Fruit fly (Drosophila melanogaster) whole organism, embryonic: ENCODE measurements around the gene CG8891.
A peak's percentile ranks its signal among the peaks of the same experiment; 100 is the strongest.

Source experiments
- Antp ChIP-seq: fragments of 200-800 bp; sonication (Bioruptor generic); optimal IDR thresholded peaks from 3 replicates; lab custom pipeline; 2016; ENCODE audit warnings: missing biosample characterization, missing genetic modification characterization
- Bgb ChIP-seq: fragments of 200-800 bp; sonication (Bioruptor generic); IDR thresholded peaks from 2 replicates; pipeline ENCODE4 v1.3.6; 2022; ENCODE audit warnings: missing biosample characterization, missing genetic modification characterization; ENCODE audit not compliant: partially characterized antibody
- CG11085 ChIP-seq: fragments of 200-800 bp; sonication (Bioruptor generic); IDR thresholded peaks from 2 replicates; pipeline ENCODE4 v1.3.6; 2022; ENCODE audit warnings: missing biosample characterization, missing genetic modification characterization
- CG11456 ChIP-seq: fragments of 200-800 bp; sonication (Bioruptor generic); IDR thresholded peaks from 3 replicates; pipeline ENCODE4 v1.3.6; 2022; ENCODE audit warnings: missing biosample characterization, missing genetic modification characterization
- CG12104 ChIP-seq: fragments of 200-800 bp; sonication (Bioruptor generic); optimal IDR thresholded peaks from 3 replicates; lab custom pipeline; 2016; ENCODE audit warnings: missing biosample characterization, missing genetic modification characterization
- CG12155 ChIP-seq: fragments of 200-800 bp; sonication (Bioruptor generic); optimal IDR thresholded peaks from 3 replicates; lab custom pipeline; 2016; ENCODE audit warnings: missing biosample characterization, missing genetic modification characterization
- CG13287 ChIP-seq: fragments of 200-800 bp; sonication (Bioruptor generic); IDR thresholded peaks from 2 replicates; pipeline ENCODE4 v1.3.6; 2022; ENCODE audit warnings: missing biosample characterization, missing genetic modification characterization; ENCODE audit not compliant: partially characterized antibody
- CG14860 ChIP-seq: fragments of 200-800 bp; sonication (Bioruptor generic); IDR thresholded peaks from 3 replicates; pipeline ENCODE4 v1.3.6; 2022; ENCODE audit warnings: missing biosample characterization, missing genetic modification characterization; ENCODE audit not compliant: partially characterized antibody
- CG14965 ChIP-seq: fragments of 200-800 bp; sonication (Bioruptor generic); optimal IDR thresholded peaks from 2 replicates; lab custom pipeline; 2016; ENCODE audit warnings: missing biosample characterization, missing genetic modification characterization, borderline replicate concordance
- CG1529 ChIP-seq: fragments of 200-800 bp; sonication (Bioruptor generic); optimal IDR thresholded peaks from 3 replicates; lab custom pipeline; 2018; ENCODE audit warnings: missing biosample characterization, missing genetic modification characterization
- CG17568 ChIP-seq: fragments of 200-800 bp; sonication (Bioruptor generic); optimal IDR thresholded peaks from 2 replicates; lab custom pipeline; 2018; ENCODE audit warnings: missing biosample characterization, mild to moderate bottlenecking, missing genetic modification characterization, moderate library complexity
- CG31441 ChIP-seq: fragments of 200-800 bp; sonication (Bioruptor generic); IDR thresholded peaks from 2 replicates; pipeline ENCODE4 v1.3.6; 2022; ENCODE audit warnings: missing biosample characterization, missing genetic modification characterization
- CG32532 ChIP-seq: fragments of 200-800 bp; sonication (Bioruptor generic); IDR thresholded peaks from 2 replicates; pipeline ENCODE4 v1.3.6; 2022; ENCODE audit warnings: missing biosample characterization, missing genetic modification characterization
- CG34224 ChIP-seq: fragments of 200-800 bp; sonication (Bioruptor generic); IDR thresholded peaks from 3 replicates; pipeline ENCODE4 v1.3.6; 2022; ENCODE audit warnings: missing biosample characterization, missing genetic modification characterization; ENCODE audit not compliant: partially characterized antibody
- CG4404 ChIP-seq: fragments of 200-800 bp; sonication (Bioruptor generic); IDR thresholded peaks from 2 replicates; pipeline ENCODE4 v1.3.6; 2022; ENCODE audit warnings: missing biosample characterization, missing genetic modification characterization
- CG4424 ChIP-seq: fragments of 200-800 bp; sonication (Bioruptor generic); optimal IDR thresholded peaks from 3 replicates; lab custom pipeline; 2016; ENCODE audit warnings: missing biosample characterization, missing genetic modification characterization
- CG6272 ChIP-seq: fragments of 200-800 bp; sonication (Bioruptor generic); IDR thresholded peaks from 2 replicates; pipeline ENCODE4 v1.3.6; 2022; ENCODE audit warnings: missing biosample characterization, missing genetic modification characterization
- CG6765 ChIP-seq: fragments of 200-800 bp; sonication (Bioruptor generic); optimal IDR thresholded peaks from 3 replicates; lab custom pipeline; 2017; ENCODE audit warnings: missing biosample characterization, mild to moderate bottlenecking, missing genetic modification characterization
- CG8359 ChIP-seq: fragments of 200-800 bp; sonication (Bioruptor generic); optimal IDR thresholded peaks from 2 replicates; lab custom pipeline; 2017; ENCODE audit warnings: missing biosample characterization, mild to moderate bottlenecking, missing genetic modification characterization, borderline replicate concordance
- CG9609 ChIP-seq: fragments of 200-800 bp; sonication (Bioruptor generic); optimal IDR thresholded peaks from 3 replicates; lab custom pipeline; 2016; ENCODE audit warnings: missing biosample characterization, missing genetic modification characterization
- CG9797 ChIP-seq: fragments of 200-800 bp; sonication (Bioruptor generic); optimal IDR thresholded peaks from 3 replicates; lab custom pipeline; 2018; ENCODE audit warnings: missing biosample characterization, mild to moderate bottlenecking, missing genetic modification characterization
- D19B ChIP-seq: fragments of 200-800 bp; sonication (Bioruptor generic); optimal IDR thresholded peaks from 2 replicates; lab custom pipeline; 2017; ENCODE audit warnings: missing biosample characterization, mild to moderate bottlenecking, missing genetic modification characterization
- E2f2 ChIP-seq: fragments of 200-800 bp; sonication (Bioruptor generic); IDR thresholded peaks from 2 replicates; pipeline ENCODE4 v1.3.6; 2022; ENCODE audit warnings: missing biosample characterization, missing genetic modification characterization
- Fer2 ChIP-seq: fragments of 200-800 bp; sonication (Bioruptor generic); optimal IDR thresholded peaks from 2 replicates; lab custom pipeline; 2018; ENCODE audit warnings: missing biosample characterization, mild to moderate bottlenecking, missing genetic modification characterization, moderate library complexity
- GATAe ChIP-seq: fragments of 200-800 bp; sonication (Bioruptor generic); conservative IDR thresholded peaks from 2 replicates; pipeline ENCODE4 v1.3.6; 2022; ENCODE audit warnings: missing biosample characterization, missing genetic modification characterization
- HHEX ChIP-seq: fragments of 200-800 bp; sonication (Bioruptor generic); optimal IDR thresholded peaks from 3 replicates; lab custom pipeline; 2017; ENCODE audit warnings: missing biosample characterization, mild to moderate bottlenecking, missing genetic modification characterization, missing genetic modification reagents
- Hand ChIP-seq: fragments of 200-800 bp; sonication (Bioruptor generic); optimal IDR thresholded peaks from 2 replicates; lab custom pipeline; 2017; ENCODE audit warnings: mild to moderate bottlenecking, missing biosample characterization, missing genetic modification reagents, missing genetic modification characterization
- MESR4 ChIP-seq: fragments of 200-800 bp; sonication (Bioruptor generic); optimal IDR thresholded peaks from 2 replicates; lab custom pipeline; 2018; ENCODE audit warnings: missing biosample characterization, mild to moderate bottlenecking, missing genetic modification characterization, moderate library complexity
- Max ChIP-seq: fragments of 200-800 bp; sonication (Bioruptor generic); optimal IDR thresholded peaks from 2 replicates; lab custom pipeline; 2016; ENCODE audit warnings: missing biosample characterization, mild to moderate bottlenecking, missing genetic modification characterization
- Oli ChIP-seq: fragments of 200-800 bp; sonication (Bioruptor generic); optimal IDR thresholded peaks from 2 replicates; lab custom pipeline; 2018; ENCODE audit warnings: missing biosample characterization, mild to moderate bottlenecking, missing genetic modification characterization, moderate library complexity
- Opbp ChIP-seq: fragments of 200-800 bp; sonication (Bioruptor generic); IDR thresholded peaks from 3 replicates; pipeline ENCODE4 v1.3.6; 2022; ENCODE audit warnings: missing biosample characterization, missing genetic modification characterization; ENCODE audit not compliant: partially characterized antibody
- PHDP ChIP-seq: fragments of 200-800 bp; sonication (Bioruptor generic); optimal IDR thresholded peaks from 3 replicates; lab custom pipeline; 2018; ENCODE audit warnings: missing biosample characterization, mild to moderate bottlenecking, missing genetic modification characterization, moderate library complexity
- YL-1 ChIP-seq: fragments of 200-800 bp; sonication (Bioruptor generic); optimal IDR thresholded peaks from 3 replicates; lab custom pipeline; 2017; ENCODE audit warnings: missing biosample characterization, mild to moderate bottlenecking, missing genetic modification characterization
- amos ChIP-seq: fragments of 200-800 bp; sonication (Bioruptor generic); IDR thresholded peaks from 2 replicates; pipeline ENCODE4 v1.3.6; 2022; ENCODE audit warnings: missing biosample characterization, missing genetic modification characterization; ENCODE audit not compliant: partially characterized antibody
- bab2 ChIP-seq: fragments of 200-800 bp; sonication (Bioruptor generic); optimal IDR thresholded peaks from 2 replicates; lab custom pipeline; 2016; ENCODE audit warnings: missing biosample characterization, missing genetic modification characterization
- btn ChIP-seq: fragments of 200-800 bp; sonication (Bioruptor generic); optimal IDR thresholded peaks from 2 replicates; lab custom pipeline; 2016; ENCODE audit warnings: missing biosample characterization, missing genetic modification characterization
- cwo ChIP-seq: fragments of 200-800 bp; sonication (Bioruptor generic); optimal IDR thresholded peaks from 3 replicates; lab custom pipeline; 2017; ENCODE audit warnings: missing biosample characterization, missing genetic modification characterization, mild to moderate bottlenecking, moderate library complexity, missing genetic modification reagents
- grn ChIP-seq: fragments of 200-800 bp; sonication (Bioruptor generic); optimal IDR thresholded peaks from 3 replicates; lab custom pipeline; 2017; ENCODE audit warnings: missing biosample characterization, missing genetic modification characterization
- ind ChIP-seq: fragments of 200-800 bp; sonication (Bioruptor generic); optimal IDR thresholded peaks from 3 replicates; lab custom pipeline; 2016; ENCODE audit warnings: missing biosample characterization, missing genetic modification characterization
- ken ChIP-seq: fragments of 200-800 bp; sonication (Bioruptor generic); IDR thresholded peaks from 3 replicates; pipeline ENCODE4 v1.3.6; 2022; ENCODE audit warnings: missing biosample characterization, missing genetic modification characterization
- lab ChIP-seq: fragments of 200-800 bp; sonication (Bioruptor generic); optimal IDR thresholded peaks from 3 replicates; lab custom pipeline; 2017; ENCODE audit warnings: missing biosample characterization, missing genetic modification characterization, mild to moderate bottlenecking, moderate library complexity, missing genetic modification reagents
- run ChIP-seq: fragments of 200-800 bp; sonication (Bioruptor generic); optimal IDR thresholded peaks from 3 replicates; lab custom pipeline; 2018; ENCODE audit warnings: missing biosample characterization, mild to moderate bottlenecking, missing genetic modification characterization
- scrt ChIP-seq: fragments of 200-800 bp; sonication (Bioruptor generic); optimal IDR thresholded peaks from 2 replicates; lab custom pipeline; 2018; ENCODE audit warnings: missing biosample characterization, mild to moderate bottlenecking, missing genetic modification characterization, moderate library complexity
- sima ChIP-seq: fragments of 200-800 bp; sonication (Bioruptor generic); optimal IDR thresholded peaks from 2 replicates; lab custom pipeline; 2016; ENCODE audit warnings: missing biosample characterization, missing genetic modification characterization
- slp2 ChIP-seq: fragments of 200-800 bp; sonication (Bioruptor generic); optimal IDR thresholded peaks from 2 replicates; lab custom pipeline; 2016; ENCODE audit warnings: missing biosample characterization, missing genetic modification characterization
- sob ChIP-seq: fragments of 200-800 bp; sonication (Bioruptor generic); IDR thresholded peaks from 2 replicates; pipeline ENCODE4 v1.3.6; 2022; ENCODE audit warnings: missing biosample characterization, missing genetic modification characterization
- tna ChIP-seq: fragments of 200-800 bp; sonication (Bioruptor generic); IDR thresholded peaks from 2 replicates; pipeline ENCODE4 v1.3.6; 2022; ENCODE audit warnings: missing biosample characterization, missing genetic modification characterization; ENCODE audit not compliant: partially characterized antibody

The CG8891 gene

DNA sequence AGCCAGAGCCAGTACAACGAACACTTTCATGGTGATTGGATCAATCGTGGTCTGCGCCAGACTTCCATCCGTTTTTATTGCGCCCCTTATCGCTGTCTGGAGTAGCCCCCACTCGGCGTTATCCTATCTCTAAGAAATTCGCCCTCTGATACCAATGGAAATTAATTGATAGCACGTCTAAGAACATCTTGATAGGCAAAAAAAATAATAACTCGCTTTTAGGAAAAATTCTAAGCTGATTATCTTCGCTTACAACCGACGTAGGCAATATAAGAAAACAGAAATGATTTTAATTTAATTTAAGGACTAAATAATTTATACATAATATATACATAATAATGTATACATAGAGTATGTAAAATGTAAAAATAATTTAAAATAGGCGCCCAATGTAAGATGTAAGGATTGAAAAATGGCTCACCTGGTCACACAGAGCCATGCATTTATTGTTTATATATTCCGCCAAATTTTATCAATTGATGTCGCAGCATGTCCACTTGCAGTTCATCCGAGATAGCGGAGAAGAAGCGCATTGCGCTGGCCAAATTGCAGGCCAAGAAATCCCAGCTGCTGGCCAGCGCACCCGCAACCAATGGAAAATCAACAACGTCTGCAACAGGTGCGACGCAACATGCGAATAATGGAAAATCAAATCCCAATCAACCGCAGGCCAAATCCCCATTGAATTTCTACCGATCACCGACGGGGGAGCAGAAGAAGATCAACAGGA is 23.9 kb downstream of the CG8891 start, which contains the start of the genes Jon25Bi and Marcal1 (continued):
- TF ChIP-seq grn (GFP tag; lab: Kevin White, UChicago) (peak; percentile 44), HHEX (GFP tag; lab: Kevin White, UChicago) (no peak), CG6272 (GFP tag; lab: Robert Waterston, UW) (no peak), YL-1 (peak; percentile 4), CG34224 (GFP tag; lab: Robert Waterston, UW) (0 out of 3 replicates have a peak, but pooled peaks have one; percentile 26), slp2 (no peak), CG4404 (GFP tag; lab: Robert Waterston, UW) (no peak), bab2 (GFP tag; lab: Kevin White, UChicago) (no peak), ind (GFP tag; lab: Kevin White, UChicago) (no peak), Antp (no peak), Bgb (GFP tag; lab: Robert Waterston, UW) (peak; percentile 29; the same call in 1 of the 2 replicates), CG11085 (GFP tag; lab: Robert Waterston, UW) (no peak), CG8359 (GFP tag; lab: Kevin White, UChicago) (no peak), CG14860 (no peak), CG4424 (no peak), lab (GFP tag; lab: Kevin White, UChicago) (no peak), Fer2 (no peak), CG12104 (GFP tag; lab: Kevin White, UChicago) (no peak), cwo (no peak), CG12155 (GFP tag; lab: Kevin White, UChicago) (no peak), CG9609 (no peak), sob (GFP tag; lab: Robert Waterston, UW) (no peak), Max (no peak), ken (no peak), CG17568 (GFP tag; lab: Kevin White, UChicago) (no peak), tna (GFP tag; lab: Robert Waterston, UW) (no peak), CG14965 (GFP tag; lab: Kevin White, UChicago) (no peak), CG32532 (no peak), amos (GFP tag; lab: Robert Waterston, UW) (peak; percentile 50; the same call in 1 of the 2 replicates), E2f2 (GFP tag; lab: Robert Waterston, UW) (peak; percentile 82), CG13287 (GFP tag; lab: Robert Waterston, UW) (no peak), Oli (tag; lab: Kevin White, UChicago) (no peak), CG1529 (no peak), PHDP (tag; lab: Kevin White, UChicago) (no peak), GATAe (GFP tag; lab: Robert Waterston, UW) (no peak), CG9797 (peak; percentile 43), Hand (GFP tag; lab: Kevin White, UChicago) (no peak), run (tag; lab: Kevin White, UChicago) (no peak), CG11456 (GFP tag; lab: Robert Waterston, UW) (no peak), D19B (GFP tag; lab: Kevin White, UChicago) (no peak), MESR4 (GFP tag; lab: Kevin White, UChicago) (peak; percentile 0), btn (GFP tag; lab: Kevin White, UChicago) (no peak), CG31441 (GFP tag; lab: Robert Waterston, UW) (no peak), sima (GFP tag; lab: Kevin White, UChicago) (no peak), scrt (GFP tag; lab: Kevin White, UChicago) (peak; percentile 75), Opbp (GFP tag; lab: Robert Waterston, UW) (no peak), CG6765 (no peak)
- TF ChIP-seq, all 482 proteins: peak for 19
